Worm (Caenorhabditis elegans) whole organism, mixed stage, embryonic: Measurements from ENCODE around the gene Y69E1A.5.

Experiments
- bed-3 ChIP-seq: fragments of 200-800 bp; sonication (Bioruptor generic); optimal IDR thresholded peaks from 3 replicates; lab custom pipeline; 2018; ENCODE audit warnings: mild to moderate bottlenecking, missing genetic modification characterization, moderate library complexity, missing compliant biosample characterization
- ceh-39 ChIP-seq: fragments of 150-350 bp; optimal IDR thresholded peaks from 2 replicates; lab custom pipeline; 2014; ENCODE audit warnings: missing biosample characterization, missing genetic modification characterization
- ceh-43 ChIP-seq: fragments of 200-800 bp; sonication (Bioruptor generic); optimal IDR thresholded peaks from 2 replicates; lab custom pipeline; 2018; ENCODE audit warnings: mild to moderate bottlenecking, missing genetic modification characterization, moderate library complexity, missing compliant biosample characterization
- ceh-83 ChIP-seq: fragments of 200-800 bp; sonication (Bioruptor generic); optimal IDR thresholded peaks from 2 replicates; lab custom pipeline; 2018; ENCODE audit warnings: mild to moderate bottlenecking, missing genetic modification characterization, missing compliant biosample characterization
- ces-1 ChIP-seq: fragments of 150-350 bp; optimal IDR thresholded peaks from 2 replicates; lab custom pipeline; 2014; ENCODE audit warnings: missing biosample characterization, missing genetic modification reagents, missing genetic modification characterization
- cnd-1 ChIP-seq: fragments of 200-800 bp; sonication (Bioruptor generic); optimal IDR thresholded peaks from 2 replicates; lab custom pipeline; 2018; ENCODE audit warnings: mild to moderate bottlenecking, missing genetic modification characterization, missing compliant biosample characterization
- elt-3 ChIP-seq: fragments of 150-350 bp; optimal IDR thresholded peaks from 2 replicates; lab custom pipeline; 2014; ENCODE audit warnings: missing biosample characterization, missing genetic modification characterization
- flh-1 ChIP-seq: fragments of 200-800 bp; sonication (Bioruptor generic); optimal IDR thresholded peaks from 2 replicates; lab custom pipeline; 2018; ENCODE audit warnings: mild to moderate bottlenecking, missing genetic modification characterization, moderate library complexity, missing compliant biosample characterization
- ham-2 ChIP-seq: fragments of 200-800 bp; sonication (Bioruptor generic); optimal IDR thresholded peaks from 2 replicates; lab custom pipeline; 2018; ENCODE audit warnings: mild to moderate bottlenecking, missing genetic modification characterization, missing compliant biosample characterization
- hlh-1 ChIP-seq: fragments of 150-350 bp; optimal IDR thresholded peaks from 2 replicates; lab custom pipeline; 2014; ENCODE audit warnings: missing biosample characterization, missing genetic modification reagents, missing genetic modification characterization
- lin-13 ChIP-seq: fragments of 150-350 bp; optimal IDR thresholded peaks from 2 replicates; lab custom pipeline; 2014; ENCODE audit warnings: missing biosample characterization, missing genetic modification characterization
- lin-32 ChIP-seq: fragments of 200-800 bp; sonication (Bioruptor generic); optimal IDR thresholded peaks from 2 replicates; lab custom pipeline; 2018; ENCODE audit warnings: mild to moderate bottlenecking, missing genetic modification characterization, missing compliant biosample characterization
- lsy-2 ChIP-seq: fragments of 150-350 bp; optimal IDR thresholded peaks from 2 replicates; lab custom pipeline; 2014; ENCODE audit warnings: missing biosample characterization, missing genetic modification characterization
- mab-5 ChIP-seq: fragments of 150-350 bp; optimal IDR thresholded peaks from 2 replicates; lab custom pipeline; 2014; ENCODE audit warnings: missing biosample characterization, missing genetic modification characterization
- mep-1 ChIP-seq: fragments of 150-350 bp; optimal IDR thresholded peaks from 2 replicates; lab custom pipeline; 2017; ENCODE audit warnings: missing biosample characterization, missing genetic modification reagents, missing genetic modification characterization, inconsistent platforms
- nhr-12 ChIP-seq: fragments of 150-350 bp; optimal IDR thresholded peaks from 2 replicates; lab custom pipeline; 2014; ENCODE audit warnings: missing biosample characterization, missing genetic modification characterization
- nhr-2 ChIP-seq: fragments of 150-350 bp; optimal IDR thresholded peaks from 2 replicates; lab custom pipeline; 2014; ENCODE audit warnings: missing biosample characterization, missing genetic modification characterization
- nhr-237 ChIP-seq: fragments of 150-350 bp; optimal IDR thresholded peaks from 2 replicates; lab custom pipeline; 2014; ENCODE audit warnings: missing biosample characterization, missing genetic modification characterization
- pha-4 ChIP-seq: fragments of 150-350 bp; optimal IDR thresholded peaks from 2 replicates; lab custom pipeline; 2018; ENCODE audit warnings: missing biosample characterization, missing genetic modification reagents, missing genetic modification characterization
- sem-2 ChIP-seq: fragments of 200-800 bp; sonication (Bioruptor generic); optimal IDR thresholded peaks from 2 replicates; lab custom pipeline; 2018; ENCODE audit warnings: mild to moderate bottlenecking, missing genetic modification characterization, missing compliant biosample characterization
- snpc-4 ChIP-seq: fragments of 150-350 bp; optimal IDR thresholded peaks from 2 replicates; lab custom pipeline; 2014; ENCODE audit warnings: missing biosample characterization, missing genetic modification characterization
- tbx-8 ChIP-seq: fragments of 200-800 bp; sonication (Bioruptor generic); optimal IDR thresholded peaks from 2 replicates; lab custom pipeline; 2018; ENCODE audit warnings: mild to moderate bottlenecking, missing genetic modification characterization, moderate library complexity, missing compliant biosample characterization
- unc-120 ChIP-seq: sonication (generic microtip); optimal IDR thresholded peaks from 2 replicates; lab custom pipeline; 2017; ENCODE audit warnings: missing genetic modification characterization, missing compliant biosample characterization; ENCODE audit not compliant: poor library complexity, severe bottlenecking
- unc-62 ChIP-seq: fragments of 150-350 bp; optimal IDR thresholded peaks from 2 replicates; lab custom pipeline; 2014; ENCODE audit warnings: missing biosample characterization, missing genetic modification reagents, missing genetic modification characterization
- zip-8 ChIP-seq: fragments of 150-350 bp; optimal IDR thresholded peaks from 2 replicates; lab custom pipeline; 2014; ENCODE audit warnings: missing biosample characterization, missing genetic modification characterization
- ztf-11 ChIP-seq: fragments of 150-350 bp; optimal IDR thresholded peaks from 2 replicates; lab custom pipeline; 2014; ENCODE audit warnings: missing biosample characterization, missing genetic modification characterization

The Y69E1A.5 gene

ce11 chrIV:10915388-10915787 is 42.1 kb downstream of the Y69E1A.5 start, which contains the start of gene ZK593.3:
Gene ZK593.3 (plus strand): TSS chrIV:10915688.
- TF ChIP-seq nhr-12 (tag; lab: Kevin White, UChicago) = no peak
- TF ChIP-seq mab-5 = no peak
- TF ChIP-seq ham-2 (GFP tag; lab: Kevin White, UChicago) = no peak
- TF ChIP-seq ces-1 (GFP tag; lab: Kevin White, UChicago) = no peak

- TF ChIP-seq ceh-83 (no peak), bed-3 (GFP tag; lab: Kevin White, UChicago) (no peak), tbx-8 (GFP tag; lab: Kevin White, UChicago) (no peak), nhr-2 (no peak), lin-13 (tag; lab: Kevin White, UChicago) (no peak), snpc-4 (no peak), ztf-11 (tag; lab: Kevin White, UChicago) (no peak), flh-1 (GFP tag; lab: Kevin White, UChicago) (no peak), lin-32 (GFP tag; lab: Kevin White, UChicago) (no peak), mep-1 (no peak), lsy-2 (tag; lab: Kevin White, UChicago) (no peak), nhr-12 (tag; lab: Kevin White, UChicago) (no peak), unc-120 (no peak)
Observed at ce11 chrIV:10913081-10913480, 44.4 kb downstream of the Y69E1A.5 start, which contains the start of gene ZK593.2. Gene ZK593.2 (plus strand): TSS chrIV:10913381.

ce11 chrIV:10909708-10910107 is 47.7 kb downstream of the Y69E1A.5 start, which contains the start of gene pyk-2:
Gene pyk-2 (plus strand): TSS chrIV:10909913.
- TF ChIP-seq nhr-2 = no peak
- TF ChIP-seq ztf-11 (tag; lab: Kevin White, UChicago) = no peak
- TF ChIP-seq cnd-1 (tag; lab: Kevin White, UChicago) = no peak
- no peak for TF ChIP-seq nhr-12 (tag; lab: Kevin White, UChicago)
- TF ChIP-seq lin-32 (GFP tag; lab: Kevin White, UChicago) = no peak
- TF ChIP-seq hlh-1 = no peak
- no peak for TF ChIP-seq flh-1 (GFP tag; lab: Kevin White, UChicago)
- no peak for TF ChIP-seq elt-3 (tag; lab: Kevin White, UChicago)
- no peak for TF ChIP-seq ceh-43 (GFP tag; lab: Kevin White, UChicago)
- TF ChIP-seq nhr-237 (tag; lab: Kevin White, UChicago) = no peak
- no peak for TF ChIP-seq zip-8 (tag; lab: Kevin White, UChicago)
- TF ChIP-seq, all 35 proteins: peak for 0

- TF ChIP-seq flh-1 (GFP tag; lab: Kevin White, UChicago) (no peak), mab-5 (no peak), pha-4 (tag; lab: Kevin White, UChicago) (no peak), ceh-39 (tag; lab: Kevin White, UChicago) (no peak), nhr-12 (tag; lab: Kevin White, UChicago) (no peak), lsy-2 (tag; lab: Kevin White, UChicago) (no peak), cnd-1 (tag; lab: Kevin White, UChicago) (no peak), unc-62 (GFP tag; lab: Kevin White, UChicago) (no peak), unc-120 (no peak), lin-32 (GFP tag; lab: Kevin White, UChicago) (no peak), nhr-237 (tag; lab: Kevin White, UChicago) (no peak), sem-2 (GFP tag; lab: Kevin White, UChicago) (no peak)
Observed at ce11 chrIV:10909206-10909605, 48.2 kb downstream of the Y69E1A.5 start, which contains the start of gene ZK596.2. Gene ZK596.2 (minus strand): TSS chrIV:10909306.
